Worm (Caenorhabditis elegans) whole organism, L1 larva: ENCODE measurements around the gene F10C2.7.

Experiments
- C04F5.9 ChIP-seq: sonication (generic microtip); optimal IDR thresholded peaks from 2 replicates; lab custom pipeline; 2016; ENCODE audit warnings: missing genetic modification characterization, missing compliant biosample characterization
- C16A3.4 ChIP-seq: fragments of 150-350 bp; optimal IDR thresholded peaks from 2 replicates; lab custom pipeline; 2014; ENCODE audit warnings: missing biosample characterization, missing genetic modification characterization
- F16B12.6 ChIP-seq: fragments of 150-350 bp; optimal IDR thresholded peaks from 2 replicates; lab custom pipeline; 2014; ENCODE audit warnings: missing biosample characterization, missing genetic modification characterization
- Y116A8C.19 ChIP-seq: sonication (generic microtip); optimal IDR thresholded peaks from 2 replicates; lab custom pipeline; 2016; ENCODE audit warnings: missing compliant biosample characterization, missing genetic modification characterization, borderline replicate concordance
- alr-1 ChIP-seq: fragments of 200-800 bp; sonication (Bioruptor generic); optimal IDR thresholded peaks from 2 replicates; lab custom pipeline; 2018; ENCODE audit warnings: borderline replicate concordance, mild to moderate bottlenecking, missing genetic modification characterization, missing compliant biosample characterization
- aly-2 ChIP-seq: fragments of 150-350 bp; optimal IDR thresholded peaks from 2 replicates; lab custom pipeline; 2014; ENCODE audit warnings: missing biosample characterization, missing genetic modification characterization
- blmp-1 ChIP-seq: fragments of 150-350 bp; optimal IDR thresholded peaks from 2 replicates; lab custom pipeline; 2014; ENCODE audit warnings: missing biosample characterization, missing genetic modification characterization
- ceh-63 ChIP-seq: fragments of 200-800 bp; sonication (Bioruptor generic); optimal IDR thresholded peaks from 2 replicates; lab custom pipeline; 2018; ENCODE audit warnings: mild to moderate bottlenecking, missing genetic modification characterization, missing compliant biosample characterization
- ceh-8 ChIP-seq: fragments of 200-800 bp; sonication (Bioruptor generic); optimal IDR thresholded peaks from 2 replicates; lab custom pipeline; 2018; ENCODE audit warnings: mild to moderate bottlenecking, missing genetic modification characterization, moderate library complexity, missing compliant biosample characterization
- ceh-82 ChIP-seq, 3 experiments: fragments of 150-350 bp in 1 of 3; sonication (generic microtip) in 2 of 3; optimal IDR thresholded peaks; 2 replicates each; lab custom pipeline; 2014 to 2017; ENCODE audit warnings: missing biosample characterization in 3 of 3, missing genetic modification characterization in 3 of 3
- ceh-88 ChIP-seq: fragments of 200-800 bp; sonication (Bioruptor generic); IDR thresholded peaks from 2 replicates; pipeline ENCODE4 v1.3.6; 2022; ENCODE audit warnings: missing genetic modification characterization, missing compliant biosample characterization
- ceh-90 ChIP-seq: sonication (generic microtip); optimal IDR thresholded peaks from 2 replicates; lab custom pipeline; 2016; ENCODE audit warnings: missing genetic modification characterization, missing compliant biosample characterization
- dpl-1 ChIP-seq, 3 experiments: fragments of 150-350 bp in 2 of 3; sonication (generic microtip) in 1 of 3; optimal IDR thresholded peaks; 2 replicates each; lab custom pipeline; 2014 to 2017; ENCODE audit warnings: missing biosample characterization in 3 of 3, missing genetic modification characterization in 3 of 3, missing genetic modification reagents in 3 of 3
- efl-1 ChIP-seq, 4 experiments: fragments of 150-350 bp; optimal IDR thresholded peaks in 3 of 4; peaks in 1 of 4; 1 replicate in 1 of 4; 2 replicates in 3 of 4; lab custom pipeline; 2014; ENCODE audit warnings: missing biosample characterization in 2 of 4, missing genetic modification characterization in 2 of 4, missing genetic modification reagents in 2 of 4
- egl-27 ChIP-seq, 2 experiments: fragments of 150-350 bp in 1 of 2; sonication (generic microtip); optimal IDR thresholded peaks; 3 replicates each; lab custom pipeline; 2017 to 2018; ENCODE audit warnings: missing biosample characterization in 2 of 2, missing genetic modification characterization in 2 of 2, missing genetic modification reagents in 2 of 2
- elt-3 ChIP-seq, 6 experiments: fragments of 150-350 bp in 1 of 6; sonication (generic microtip); optimal IDR thresholded peaks; 2 replicates each; lab custom pipeline; 2017 to 2018; ENCODE audit warnings: missing biosample characterization in 6 of 6, missing genetic modification characterization in 6 of 6, inconsistent platforms in 1 of 6
- ets-5 ChIP-seq: fragments of 200-800 bp; sonication (Bioruptor generic); IDR thresholded peaks from 2 replicates; pipeline ENCODE4 v1.3.6; 2022; ENCODE audit warnings: missing genetic modification characterization, missing compliant biosample characterization
- fkh-10 ChIP-seq: sonication (generic microtip); optimal IDR thresholded peaks from 2 replicates; lab custom pipeline; 2017; ENCODE audit warnings: missing biosample characterization, missing genetic modification reagents, missing genetic modification characterization
- fkh-4 ChIP-seq: sonication (generic microtip); optimal IDR thresholded peaks from 2 replicates; lab custom pipeline; 2016; ENCODE audit warnings: missing compliant biosample characterization, missing genetic modification characterization, borderline replicate concordance
- fkh-8 ChIP-seq: sonication (generic microtip); optimal IDR thresholded peaks from 2 replicates; lab custom pipeline; 2016; ENCODE audit warnings: mild to moderate bottlenecking, missing genetic modification characterization, missing compliant biosample characterization
- fos-1 ChIP-seq: fragments of 150-350 bp; optimal IDR thresholded peaks from 2 replicates; lab custom pipeline; 2014; ENCODE audit warnings: missing biosample characterization, missing genetic modification characterization
- grh-1 ChIP-seq: fragments of 200-800 bp; sonication (Bioruptor generic); IDR thresholded peaks from 2 replicates; pipeline ENCODE4 v1.3.6; 2022; ENCODE audit warnings: missing genetic modification reagents, missing genetic modification characterization, missing compliant biosample characterization
- hlh-4 ChIP-seq: sonication (generic microtip); optimal IDR thresholded peaks from 2 replicates; lab custom pipeline; 2016; ENCODE audit warnings: mild to moderate bottlenecking, missing genetic modification characterization, missing compliant biosample characterization
- lin-14 ChIP-seq: fragments of 200-800 bp; sonication (Bioruptor generic); optimal IDR thresholded peaks from 2 replicates; lab custom pipeline; 2018; ENCODE audit warnings: mild to moderate bottlenecking, missing genetic modification characterization, moderate library complexity, missing compliant biosample characterization
- lin-15B ChIP-seq: fragments of 150-350 bp; sonication (generic microtip); optimal IDR thresholded peaks from 3 replicates; lab custom pipeline; 2014; ENCODE audit warnings: missing biosample characterization, missing genetic modification characterization
- lin-35 ChIP-seq, 2 experiments: fragments of 150-350 bp; optimal IDR thresholded peaks; 2 replicates each; lab custom pipeline; 2014; ENCODE audit warnings: missing biosample characterization in 2 of 2, missing genetic modification characterization in 2 of 2, missing genetic modification reagents in 2 of 2
- lin-39 ChIP-seq: fragments of 150-350 bp; optimal IDR thresholded peaks from 2 replicates; lab custom pipeline; 2014; ENCODE audit warnings: missing biosample characterization, missing genetic modification reagents, missing genetic modification characterization
- lir-3 ChIP-seq: sonication (generic microtip); optimal IDR thresholded peaks from 2 replicates; lab custom pipeline; 2016; ENCODE audit warnings: mild to moderate bottlenecking, missing genetic modification characterization, moderate library complexity, missing compliant biosample characterization; ENCODE audit not compliant: poor library complexity
- mab-9 ChIP-seq: fragments of 200-800 bp; sonication (Bioruptor generic); IDR thresholded peaks from 2 replicates; pipeline ENCODE4 v1.3.6; 2022; ENCODE audit warnings: missing genetic modification reagents, missing genetic modification characterization, missing compliant biosample characterization
- mdl-1 ChIP-seq, 2 experiments: fragments of 150-350 bp; optimal IDR thresholded peaks; 2 replicates each; lab custom pipeline; 2014 to 2017; ENCODE audit warnings: missing biosample characterization in 2 of 2, missing genetic modification characterization in 2 of 2, inconsistent platforms in 1 of 2
- nhr-12 ChIP-seq: sonication (generic microtip); optimal IDR thresholded peaks from 2 replicates; lab custom pipeline; 2017; ENCODE audit warnings: missing biosample characterization, missing genetic modification characterization
- nhr-20 ChIP-seq: sonication (generic microtip); optimal IDR thresholded peaks from 2 replicates; lab custom pipeline; 2016; ENCODE audit warnings: mild to moderate bottlenecking, missing genetic modification characterization, missing compliant biosample characterization
- nhr-28 ChIP-seq: fragments of 150-350 bp; optimal IDR thresholded peaks from 2 replicates; lab custom pipeline; 2014; ENCODE audit warnings: missing biosample characterization, missing genetic modification characterization
- nhr-47 ChIP-seq: sonication (generic microtip); optimal IDR thresholded peaks from 2 replicates; lab custom pipeline; 2016; ENCODE audit warnings: mild to moderate bottlenecking, missing genetic modification characterization, moderate library complexity, missing compliant biosample characterization
- nhr-71 ChIP-seq: sonication (generic microtip); optimal IDR thresholded peaks from 2 replicates; lab custom pipeline; 2016; ENCODE audit warnings: mild to moderate bottlenecking, missing genetic modification characterization, moderate library complexity, missing compliant biosample characterization
- nhr-85 ChIP-seq: sonication (generic microtip); peaks from one replicate; lab custom pipeline; 2016; ENCODE audit warnings: missing genetic modification characterization, inconsistent platforms, missing compliant biosample characterization
- pag-3 ChIP-seq: sonication (generic microtip); optimal IDR thresholded peaks from 2 replicates; lab custom pipeline; 2017; ENCODE audit warnings: missing genetic modification characterization, mild to moderate bottlenecking, missing compliant biosample characterization, antibody characterized with exemption, borderline replicate concordance; ENCODE audit not compliant: insufficient read depth
- pax-3 ChIP-seq: fragments of 200-800 bp; sonication (Bioruptor generic); optimal IDR thresholded peaks from 2 replicates; lab custom pipeline; 2018; ENCODE audit warnings: mild to moderate bottlenecking, missing genetic modification characterization, moderate library complexity, missing compliant biosample characterization
- skn-1 ChIP-seq: fragments of 150-350 bp; optimal IDR thresholded peaks from 2 replicates; lab custom pipeline; 2014; ENCODE audit warnings: missing biosample characterization, missing genetic modification characterization
- sptf-1 ChIP-seq: fragments of 150-350 bp; optimal IDR thresholded peaks from 2 replicates; lab custom pipeline; 2014; ENCODE audit warnings: missing biosample characterization, missing genetic modification characterization
- sup-37 ChIP-seq: fragments of 200-800 bp; sonication (Bioruptor generic); optimal IDR thresholded peaks from 2 replicates; lab custom pipeline; 2018; ENCODE audit warnings: mild to moderate bottlenecking, missing genetic modification characterization, missing compliant biosample characterization
- unc-130 ChIP-seq: fragments of 150-350 bp; optimal IDR thresholded peaks from 2 replicates; lab custom pipeline; 2017; ENCODE audit warnings: missing biosample characterization, missing genetic modification characterization, inconsistent platforms
- unc-30 ChIP-seq: sonication (generic microtip); optimal IDR thresholded peaks from 2 replicates; lab custom pipeline; 2017; ENCODE audit warnings: missing biosample characterization, missing genetic modification characterization
- unc-98 ChIP-seq: fragments of 200-800 bp; sonication (Bioruptor generic); IDR thresholded peaks from 2 replicates; pipeline ENCODE4 v1.3.6; 2022; ENCODE audit warnings: missing genetic modification characterization, missing compliant biosample characterization
- zag-1 ChIP-seq: fragments of 150-350 bp; optimal IDR thresholded peaks from 2 replicates; lab custom pipeline; 2014; ENCODE audit warnings: missing biosample characterization, missing genetic modification characterization
- ztf-4 ChIP-seq: fragments of 150-350 bp; optimal IDR thresholded peaks from 2 replicates; lab custom pipeline; 2014; ENCODE audit warnings: missing biosample characterization, missing genetic modification characterization

Gene F10C2.7

DNA sequence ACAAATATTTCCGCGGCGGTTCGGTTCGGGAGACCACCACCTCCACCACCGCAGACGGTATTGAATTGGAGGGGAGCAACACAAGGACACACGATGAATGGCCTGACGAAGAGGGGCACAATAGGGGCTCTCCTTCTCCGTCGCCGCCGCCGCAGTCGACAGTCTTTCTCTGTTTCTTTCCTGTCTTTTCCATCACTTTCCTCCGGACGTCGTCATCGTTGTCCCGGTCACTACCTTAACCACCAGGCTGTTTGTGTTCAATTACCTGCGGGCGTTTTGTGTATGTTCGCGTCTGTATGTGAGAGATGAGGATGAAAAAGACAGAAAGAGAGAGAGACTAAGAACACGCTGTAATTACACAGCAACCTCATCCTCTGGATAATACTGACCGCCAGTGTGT lies 13.9 kb upstream of the F10C2.7 start:
- TF ChIP-seq lin-14 = peak; percentile 29
- TF ChIP-seq fkh-8 (tag; lab: Kevin White, UChicago) = no peak
- no peak for TF ChIP-seq lin-39 (tag; lab: Kevin White, UChicago)
- TF ChIP-seq unc-130 (tag; lab: Kevin White, UChicago) = no peak
- TF ChIP-seq fos-1 (tag; lab: Kevin White, UChicago) = no peak
- TF ChIP-seq lin-35 (GFP tag; optimal IDR thresholded peaks at IDR 0.05; lab: Kevin White, UChicago) = no peak
- TF ChIP-seq ets-5 (GFP tag; lab: Robert Waterston, UW) = no peak
- peak; percentile 28 for TF ChIP-seq blmp-1 (tag; lab: Kevin White, UChicago)
- TF ChIP-seq unc-30 = no peak
- TF ChIP-seq nhr-85 = peak; percentile 34
- TF ChIP-seq skn-1 (tag; lab: Kevin White, UChicago) = no peak
- no peak for TF ChIP-seq lin-15B (tag; lab: Kevin White, UChicago)
- no peak for TF ChIP-seq C16A3.4 (tag; lab: Kevin White, UChicago)
- no peak for TF ChIP-seq efl-1 (optimal IDR thresholded peaks at IDR 0.05; lab: Kevin White, UChicago)
- TF ChIP-seq efl-1 (GFP tag; optimal IDR thresholded peaks at IDR 0.05 in 1 of 2; lab: Kevin White, UChicago) = no peak
- TF ChIP-seq ceh-82 (tag; optimal IDR thresholded peaks at IDR 0.05; lab: Kevin White, UChicago) = no peak
- no peak for TF ChIP-seq F16B12.6 (tag; lab: Kevin White, UChicago)
- TF ChIP-seq unc-98 (GFP tag; lab: Robert Waterston, UW) = no peak
- no peak for TF ChIP-seq pax-3
- TF ChIP-seq nhr-28 (tag; lab: Kevin White, UChicago) = no peak
- no peak for TF ChIP-seq ceh-88 (GFP tag; lab: Robert Waterston, UW)
- TF ChIP-seq nhr-47 (tag; lab: Kevin White, UChicago) = no peak
- no peak for TF ChIP-seq zag-1 (tag; lab: Kevin White, UChicago)
- TF ChIP-seq nhr-20 (tag; lab: Kevin White, UChicago) = no peak
- no peak for TF ChIP-seq ceh-8 (GFP tag; lab: Kevin White, UChicago)
- TF ChIP-seq, all 84 proteins: peak for 3

ce11 chrV:12040823-12041606 lies 12.7 kb upstream of the F10C2.7 start, which contains the start of the genes kup-1 and F10C2.4:
TSS of gene kup-1 (minus strand) at chrV:12040873.
TSS of gene F10C2.4 (plus strand) at chrV:12041556.
- TF ChIP-seq efl-1 (optimal IDR thresholded peaks at IDR 0.05; lab: Kevin White, UChicago) (peak; percentile 89 to 95), efl-1 (GFP tag; optimal IDR thresholded peaks at IDR 0.05 in 1 of 2; lab: Kevin White, UChicago) (peak; percentile 94 to 99), fkh-4 (tag; lab: Kevin White, UChicago) (no peak), sup-37 (no peak), lin-39 (tag; lab: Kevin White, UChicago) (no peak), nhr-71 (tag; lab: Kevin White, UChicago) (peak; percentile 82), ceh-90 (tag; lab: Kevin White, UChicago) (no peak), grh-1 (GFP tag; lab: Robert Waterston, UW) (no peak), nhr-12 (tag; lab: Kevin White, UChicago) (no peak), blmp-1 (tag; lab: Kevin White, UChicago) (peak; percentile 60), dpl-1 (GFP tag; optimal IDR thresholded peaks at IDR 0.05; lab: Kevin White, UChicago) (peak; percentile 92 to 96 (median 94)), ceh-82 (tag; optimal IDR thresholded peaks at IDR 0.05; lab: Kevin White, UChicago) (peak in 1 of 3 experiments; percentile 63), ceh-88 (GFP tag; lab: Robert Waterston, UW) (no peak), mdl-1 (tag; optimal IDR thresholded peaks at IDR 0.05; lab: Kevin White, UChicago) (no peak), fkh-10 (GFP tag; lab: Kevin White, UChicago) (no peak), ztf-4 (no peak), aly-2 (no peak), nhr-28 (tag; lab: Kevin White, UChicago) (no peak), Y116A8C.19 (no peak), mab-9 (GFP tag; lab: Robert Waterston, UW) (no peak), alr-1 (no peak), egl-27 (tag; optimal IDR thresholded peaks at IDR 0.05; lab: Kevin White, UChicago) (no peak), elt-3 (tag; optimal IDR thresholded peaks at IDR 0.05; lab: Kevin White, UChicago) (peak in 2 of 6 experiments; percentile 50 to 62), pag-3 (tag; lab: Kevin White, UChicago) (no peak), lin-15B (tag; lab: Kevin White, UChicago) (peak; percentile 74), F16B12.6 (tag; lab: Kevin White, UChicago) (peak; percentile 11), C04F5.9 (tag; lab: Kevin White, UChicago) (peak; percentile 26), sptf-1 (no peak), ceh-63 (GFP tag; lab: Kevin White, UChicago) (no peak), hlh-4 (no peak), lir-3 (tag; lab: Kevin White, UChicago) (no peak), lin-35 (GFP tag; optimal IDR thresholded peaks at IDR 0.05; lab: Kevin White, UChicago) (peak; percentile 93 to 96), C16A3.4 (tag; lab: Kevin White, UChicago) (peak; percentile 63), unc-98 (GFP tag; lab: Robert Waterston, UW) (no peak)
